Worm (Caenorhabditis elegans): Measurements from ENCODE around the gene F26F12.5.

The F26F12.5 gene

ce11 chrV:5883735-5884134 lies 18.8 kb upstream of the F26F12.5 start, which contains the start of gene C04E6.8:
Gene C04E6.8, minus strand, starts transcription at chrV:5883835.
- TF ChIP-seq dmd-4 (tag; optimal IDR thresholded peaks at IDR 0.05; ENCODE audit: borderline replicate concordance): no peak
- no peak for TF ChIP-seq lin-11 (tag; optimal IDR thresholded peaks at IDR 0.05)
- no peak for TF ChIP-seq hlh-15 (tag; optimal IDR thresholded peaks at IDR 0.05)
- TF ChIP-seq ceh-19 (GFP tag; optimal IDR thresholded peaks at IDR 0.05): no peak
- no peak for TF ChIP-seq che-1 (tag; optimal IDR thresholded peaks at IDR 0.05)
- TF ChIP-seq ttx-3 (tag; optimal IDR thresholded peaks at IDR 0.05): no peak
- no peak for TF ChIP-seq hlh-30 (tag; optimal IDR thresholded peaks at IDR 0.05; ENCODE audit: insufficient read depth)
- no peak for TF ChIP-seq nfya-1 (tag; optimal IDR thresholded peaks at IDR 0.05)
- TF ChIP-seq ama-1 (optimal IDR thresholded peaks at IDR 0.05): no peak

ce11 chrV:5882429-5882828 lies 17.4 kb upstream of the F26F12.5 start:
- TF ChIP-seq fkh-10 (GFP tag; optimal IDR thresholded peaks at IDR 0.05) (no peak), hlh-6 (tag; optimal IDR thresholded peaks at IDR 0.05) (no peak), ref-2 (tag; optimal IDR thresholded peaks at IDR 0.05) (no peak), zip-5 (tag; optimal IDR thresholded peaks at IDR 0.05) (no peak), ceh-45 (GFP tag; IDR thresholded peaks at IDR 0.05) (no peak), madf-2 (tag; optimal IDR thresholded peaks at IDR 0.05) (no peak), nfya-1 (tag; optimal IDR thresholded peaks at IDR 0.05) (no peak)

- TF ChIP-seq F13H6.1 (tag; optimal IDR thresholded peaks at IDR 0.05): no peak
- TF ChIP-seq npax-4 (tag; optimal IDR thresholded peaks at IDR 0.05): no peak
- no peak for TF ChIP-seq ceh-34 (tag; optimal IDR thresholded peaks at IDR 0.05)
- TF ChIP-seq fkh-6 (tag; optimal IDR thresholded peaks at IDR 0.05): no peak
- no peak for TF ChIP-seq hlh-6 (tag; optimal IDR thresholded peaks at IDR 0.05)
- TF ChIP-seq tbx-2 (tag; optimal IDR thresholded peaks at IDR 0.05): no peak
- no peak for TF ChIP-seq K02D7.2 (tag; optimal IDR thresholded peaks at IDR 0.05)
- TF ChIP-seq pat-9 (tag; optimal IDR thresholded peaks at IDR 0.05): no peak
- TF ChIP-seq pha-2 (tag; optimal IDR thresholded peaks at IDR 0.05): no peak
- no peak for TF ChIP-seq eyg-1 (tag; optimal IDR thresholded peaks at IDR 0.05)
- no peak for TF ChIP-seq nhr-11 (tag; optimal IDR thresholded peaks at IDR 0.05)
- no peak for TF ChIP-seq ahr-1 (tag; optimal IDR thresholded peaks at IDR 0.05)
- TF ChIP-seq che-1 (tag; optimal IDR thresholded peaks at IDR 0.05): no peak
- no peak for TF ChIP-seq sdc-2 (tag; optimal IDR thresholded peaks at IDR 0.05)
Observed at ce11 chrV:5880064-5880463, 15.1 kb upstream of the F26F12.5 start, which contains the start of gene C02G6.3. Gene C02G6.3, plus strand, starts transcription at chrV:5880364.

- TF ChIP-seq odd-2 (tag; optimal IDR thresholded peaks at IDR 0.05) (no peak), hlh-6 (tag; optimal IDR thresholded peaks at IDR 0.05) (no peak), hlh-8 (tag; optimal IDR thresholded peaks at IDR 0.05) (no peak), ref-2 (tag; optimal IDR thresholded peaks at IDR 0.05) (no peak), mec-3 (tag; optimal IDR thresholded peaks at IDR 0.05; ENCODE audit: borderline replicate concordance) (no peak), ceh-45 (GFP tag; IDR thresholded peaks at IDR 0.05) (no peak), ceh-48 (tag; optimal IDR thresholded peaks at IDR 0.05) (no peak), ceh-2 (tag; optimal IDR thresholded peaks at IDR 0.05) (no peak), npax-4 (tag; optimal IDR thresholded peaks at IDR 0.05) (no peak), C08G9.2 (tag; optimal IDR thresholded peaks at IDR 0.05) (no peak)
Observed at ce11 chrV:5876966-5877365, 12.0 kb upstream of the F26F12.5 start.

- TF ChIP-seq unc-3 (GFP tag; conservative IDR thresholded peaks at IDR 0.05) (no peak), unc-3 (tag; optimal IDR thresholded peaks at IDR 0.05) (no peak), ahr-1 (tag; optimal IDR thresholded peaks at IDR 0.05) (no peak), C38D4.7 (GFP tag; optimal IDR thresholded peaks at IDR 0.05) (no peak), pqm-1 (tag; optimal IDR thresholded peaks at IDR 0.05) (no peak), odd-2 (tag; optimal IDR thresholded peaks at IDR 0.05) (no peak), ceh-31 (tag; optimal IDR thresholded peaks at IDR 0.05) (no peak), ets-4 (tag; optimal IDR thresholded peaks at IDR 0.05) (no peak), rnt-1 (tag; optimal IDR thresholded peaks at IDR 0.05) (no peak), pha-4 (tag; optimal IDR thresholded peaks at IDR 0.05) (no peak), nhr-11 (tag; optimal IDR thresholded peaks at IDR 0.05) (no peak), che-1 (tag; optimal IDR thresholded peaks at IDR 0.05) (no peak), ceh-48 (tag; optimal IDR thresholded peaks at IDR 0.05) (no peak), pag-3 (tag; optimal IDR thresholded peaks at IDR 0.05; ENCODE audit: borderline replicate concordance) (no peak), sdc-2 (tag; optimal IDR thresholded peaks at IDR 0.05) (no peak)
Observed at ce11 chrV:5871759-5872158, 6.8 kb upstream of the F26F12.5 start, which contains the start of gene C02G6.2. Gene C02G6.2, plus strand, starts transcription at chrV:5872059.

Data from whole organism, late embryonic.